Fruit fly (Drosophila melanogaster) S2 (cell line): ENCODE results near the gene RpL28.

Experiments used
- CG8478 ChIP-seq: fragments of >200 bp; optimal IDR thresholded peaks from 2 replicates; lab custom pipeline; 2018
- CTCF ChIP-seq, 2 experiments: fragments of >200 bp; optimal IDR thresholded peaks; 2 replicates each; lab custom pipeline; 2018

dm6 chr3L:3208895-3209294, 13.9 kb downstream of the RpL28 start, which contains the start of the genes CG32269 and CG32270:
- TF ChIP-seq CTCF (optimal IDR thresholded peaks at IDR 0.05; lab: Kevin White, UChicago) (no peak), CG8478 (lab: Kevin White, UChicago) (no peak)
